Fruit fly (Drosophila melanogaster) whole organism, embryonic: ENCODE measurements around the gene Hecw.

Experiments used
- Bgb ChIP-seq: fragments of 200-800 bp; sonication (Bioruptor generic); IDR thresholded peaks from 2 replicates; pipeline ENCODE4 v1.3.6; 2022; ENCODE audit warnings: missing biosample characterization, missing genetic modification characterization; ENCODE audit not compliant: partially characterized antibody
- BtbVII ChIP-seq: fragments of 200-800 bp; sonication (Bioruptor generic); optimal IDR thresholded peaks from 3 replicates; lab custom pipeline; 2017; ENCODE audit warnings: missing biosample characterization, mild to moderate bottlenecking, missing genetic modification characterization
- CG10147 ChIP-seq: fragments of 200-800 bp; sonication (Bioruptor generic); optimal IDR thresholded peaks from 2 replicates; lab custom pipeline; 2019; ENCODE audit warnings: missing biosample characterization, mild to moderate bottlenecking, missing genetic modification characterization, moderate library complexity
- CG1024 ChIP-seq: fragments of 200-800 bp; sonication (Bioruptor generic); IDR thresholded peaks from 2 replicates; pipeline ENCODE4 v1.3.6; 2022; ENCODE audit warnings: missing biosample characterization, missing genetic modification characterization
- CG10274 ChIP-seq: fragments of 200-800 bp; sonication (Bioruptor generic); optimal IDR thresholded peaks from 3 replicates; lab custom pipeline; 2017; ENCODE audit warnings: missing biosample characterization, mild to moderate bottlenecking, missing genetic modification characterization
- CG10431 ChIP-seq: fragments of 200-800 bp; sonication (Bioruptor generic); optimal IDR thresholded peaks from 3 replicates; lab custom pipeline; 2018; ENCODE audit warnings: missing biosample characterization, mild to moderate bottlenecking, missing genetic modification characterization
- CG10543 ChIP-seq: fragments of 200-800 bp; sonication (Bioruptor generic); optimal IDR thresholded peaks from 3 replicates; lab custom pipeline; 2017; ENCODE audit warnings: missing biosample characterization, mild to moderate bottlenecking, missing genetic modification characterization, moderate library complexity
- CG10979 ChIP-seq: fragments of 200-800 bp; sonication (Bioruptor generic); optimal IDR thresholded peaks from 2 replicates; lab custom pipeline; 2018; ENCODE audit warnings: missing biosample characterization, mild to moderate bottlenecking, missing genetic modification characterization, moderate library complexity
- CG13775 ChIP-seq: fragments of 200-800 bp; sonication (Bioruptor generic); optimal IDR thresholded peaks from 3 replicates; lab custom pipeline; 2017; ENCODE audit warnings: missing biosample characterization, mild to moderate bottlenecking, missing genetic modification characterization
- CG14860 ChIP-seq: fragments of 200-800 bp; sonication (Bioruptor generic); IDR thresholded peaks from 3 replicates; pipeline ENCODE4 v1.3.6; 2022; ENCODE audit warnings: missing biosample characterization, missing genetic modification characterization; ENCODE audit not compliant: partially characterized antibody
- CG1602 ChIP-seq: fragments of 200-800 bp; sonication (Bioruptor generic); optimal IDR thresholded peaks from 3 replicates; lab custom pipeline; 2016; ENCODE audit warnings: missing biosample characterization, missing genetic modification characterization
- CG1603 ChIP-seq: fragments of 200-800 bp; sonication (Bioruptor generic); optimal IDR thresholded peaks from 2 replicates; lab custom pipeline; 2019; ENCODE audit warnings: missing biosample characterization, mild to moderate bottlenecking, missing genetic modification characterization, moderate library complexity
- CG18619 ChIP-seq: fragments of 200-800 bp; sonication (Bioruptor generic); optimal IDR thresholded peaks from 3 replicates; lab custom pipeline; 2017; ENCODE audit warnings: missing biosample characterization, mild to moderate bottlenecking, missing genetic modification characterization
- CG2199 ChIP-seq: fragments of 200-800 bp; sonication (Bioruptor generic); IDR thresholded peaks from 3 replicates; pipeline ENCODE4 v1.3.6; 2022; ENCODE audit warnings: missing biosample characterization, missing genetic modification characterization
- CG31388 ChIP-seq: fragments of 200-800 bp; sonication (Bioruptor generic); optimal IDR thresholded peaks from 2 replicates; lab custom pipeline; 2016; ENCODE audit warnings: missing biosample characterization, missing genetic modification characterization
- CG33213 ChIP-seq: fragments of 200-800 bp; sonication (Bioruptor generic); optimal IDR thresholded peaks from 3 replicates; lab custom pipeline; 2016; ENCODE audit warnings: missing biosample characterization, missing genetic modification characterization
- CG34224 ChIP-seq: fragments of 200-800 bp; sonication (Bioruptor generic); IDR thresholded peaks from 3 replicates; pipeline ENCODE4 v1.3.6; 2022; ENCODE audit warnings: missing biosample characterization, missing genetic modification characterization; ENCODE audit not compliant: partially characterized antibody
- CG3838 ChIP-seq: fragments of 200-800 bp; sonication (Bioruptor generic); optimal IDR thresholded peaks from 3 replicates; lab custom pipeline; 2016; ENCODE audit warnings: missing biosample characterization, missing genetic modification characterization
- CG5245 ChIP-seq: fragments of 200-800 bp; sonication (Bioruptor generic); optimal IDR thresholded peaks from 3 replicates; lab custom pipeline; 2016; ENCODE audit warnings: missing biosample characterization, missing genetic modification characterization
- CG7928 ChIP-seq: fragments of 200-800 bp; sonication (Bioruptor generic); optimal IDR thresholded peaks from 2 replicates; lab custom pipeline; 2017; ENCODE audit warnings: missing biosample characterization, mild to moderate bottlenecking, missing genetic modification characterization
- CG8359 ChIP-seq: fragments of 200-800 bp; sonication (Bioruptor generic); optimal IDR thresholded peaks from 2 replicates; lab custom pipeline; 2017; ENCODE audit warnings: missing biosample characterization, mild to moderate bottlenecking, missing genetic modification characterization, borderline replicate concordance
- Dip3 ChIP-seq: fragments of 200-800 bp; sonication (Bioruptor generic); optimal IDR thresholded peaks from 3 replicates; lab custom pipeline; 2016; ENCODE audit warnings: missing biosample characterization, missing genetic modification characterization
- Gug ChIP-seq: fragments of 200-800 bp; sonication (Bioruptor generic); IDR thresholded peaks from 4 replicates; pipeline ENCODE4 v1.3.6; 2022; ENCODE audit warnings: missing biosample characterization, missing genetic modification characterization
- Hand ChIP-seq: fragments of 200-800 bp; sonication (Bioruptor generic); optimal IDR thresholded peaks from 2 replicates; lab custom pipeline; 2017; ENCODE audit warnings: mild to moderate bottlenecking, missing biosample characterization, missing genetic modification reagents, missing genetic modification characterization
- Hr3 ChIP-seq: fragments of 200-800 bp; sonication (Bioruptor generic); optimal IDR thresholded peaks from 3 replicates; lab custom pipeline; 2016; ENCODE audit warnings: missing biosample characterization, missing genetic modification characterization
- Med ChIP-seq: fragments of 200-800 bp; sonication (Bioruptor generic); peaks from one replicate; lab custom pipeline; 2016; ENCODE audit warnings: missing biosample characterization, missing genetic modification characterization, mild to moderate bottlenecking, inconsistent platforms, moderate library complexity
- NK7.1 ChIP-seq: fragments of 200-800 bp; sonication (Bioruptor generic); optimal IDR thresholded peaks from 3 replicates; lab custom pipeline; 2016; ENCODE audit warnings: missing biosample characterization, missing genetic modification characterization
- Nf-YA ChIP-seq: fragments of 200-800 bp; sonication (Bioruptor generic); IDR thresholded peaks from 2 replicates; pipeline ENCODE4 v1.3.6; 2022; ENCODE audit warnings: missing biosample characterization, missing genetic modification characterization
- Sox102F ChIP-seq: fragments of 200-800 bp; sonication (Bioruptor generic); optimal IDR thresholded peaks from 2 replicates; lab custom pipeline; 2018; ENCODE audit warnings: missing biosample characterization, mild to moderate bottlenecking, missing genetic modification characterization, moderate library complexity
- Tbp ChIP-seq: fragments of >200 bp; optimal IDR thresholded peaks from 2 replicates; lab custom pipeline; 2018; ENCODE audit warnings: missing biosample characterization, missing genetic modification characterization
- ara ChIP-seq: fragments of 200-800 bp; sonication (Bioruptor generic); IDR thresholded peaks from 2 replicates; pipeline ENCODE4 v1.3.6; 2022; ENCODE audit warnings: missing biosample characterization, missing genetic modification characterization
- btn ChIP-seq: fragments of 200-800 bp; sonication (Bioruptor generic); optimal IDR thresholded peaks from 2 replicates; lab custom pipeline; 2016; ENCODE audit warnings: missing biosample characterization, missing genetic modification characterization
- chm ChIP-seq: fragments of 200-800 bp; sonication (Bioruptor generic); IDR thresholded peaks from 2 replicates; pipeline ENCODE4 v1.3.6; 2022; ENCODE audit warnings: missing biosample characterization, missing genetic modification characterization
- fu2 ChIP-seq: fragments of 200-800 bp; sonication (Bioruptor generic); optimal IDR thresholded peaks from 2 replicates; lab custom pipeline; 2016; ENCODE audit warnings: missing biosample characterization, missing genetic modification characterization
- gce ChIP-seq: fragments of 200-800 bp; sonication (Bioruptor generic); IDR thresholded peaks from 3 replicates; pipeline ENCODE4 v1.3.6; 2022; ENCODE audit warnings: missing biosample characterization, missing genetic modification characterization
- gfzf ChIP-seq: fragments of 200-800 bp; sonication (Bioruptor generic); optimal IDR thresholded peaks from 2 replicates; lab custom pipeline; 2016; ENCODE audit warnings: missing biosample characterization, mild to moderate bottlenecking, missing genetic modification characterization, moderate library complexity
- lab ChIP-seq: fragments of 200-800 bp; sonication (Bioruptor generic); optimal IDR thresholded peaks from 3 replicates; lab custom pipeline; 2017; ENCODE audit warnings: missing biosample characterization, missing genetic modification characterization, mild to moderate bottlenecking, moderate library complexity, missing genetic modification reagents
- lilli ChIP-seq: fragments of 200-800 bp; sonication (Bioruptor generic); optimal IDR thresholded peaks from 3 replicates; lab custom pipeline; 2016; ENCODE audit warnings: missing biosample characterization, missing genetic modification characterization
- maf-S ChIP-seq: fragments of 200-800 bp; sonication (Bioruptor generic); optimal IDR thresholded peaks from 2 replicates; lab custom pipeline; 2016; ENCODE audit warnings: missing biosample characterization, missing genetic modification characterization
- onecut ChIP-seq: fragments of 200-800 bp; sonication (Bioruptor generic); IDR thresholded peaks from 2 replicates; pipeline ENCODE4 v1.3.6; 2022; ENCODE audit warnings: missing biosample characterization, missing genetic modification characterization
- otp ChIP-seq: fragments of 200-800 bp; sonication (Bioruptor generic); IDR thresholded peaks from 3 replicates; pipeline ENCODE4, ENCODE4 v1.3.6; 2022; ENCODE audit warnings: missing biosample characterization, missing genetic modification characterization
- sc ChIP-seq, 3 experiments: fragments of >200 bp in 2 of 3; fragments of 200-800 bp in 1 of 3; sonication (Bioruptor generic) in 1 of 3; optimal IDR thresholded peaks; 2 replicates in 2 of 3; 3 replicates in 1 of 3; lab custom pipeline; 2017; ENCODE audit warnings: mild to moderate bottlenecking in 1 of 3, missing biosample characterization in 1 of 3, missing genetic modification characterization in 1 of 3, missing genetic modification reagents in 1 of 3
- slou ChIP-seq: fragments of 200-800 bp; sonication (Bioruptor generic); optimal IDR thresholded peaks from 3 replicates; lab custom pipeline; 2016; ENCODE audit warnings: missing biosample characterization, missing genetic modification characterization
- sqz ChIP-seq: fragments of 200-800 bp; sonication (Bioruptor generic); optimal IDR thresholded peaks from 3 replicates; lab custom pipeline; 2018; ENCODE audit warnings: missing biosample characterization, mild to moderate bottlenecking, missing genetic modification characterization
- twi ChIP-seq: fragments of 200-800 bp; optimal IDR thresholded peaks from 2 replicates; lab custom pipeline; 2019; ENCODE audit warnings: missing biosample characterization, mild to moderate bottlenecking, missing genetic modification characterization, moderate library complexity
- vnd ChIP-seq: fragments of 200-800 bp; sonication (Bioruptor generic); IDR thresholded peaks from 3 replicates; pipeline ENCODE4 v1.3.6; 2022; ENCODE audit warnings: missing biosample characterization, missing genetic modification characterization; ENCODE audit not compliant: partially characterized antibody
- vvl ChIP-seq: fragments of 200-800 bp; sonication (Bioruptor generic); IDR thresholded peaks from 2 replicates; pipeline ENCODE4 v1.3.6; 2022; ENCODE audit warnings: missing biosample characterization, missing genetic modification characterization
- wdn ChIP-seq: fragments of 200-800 bp; sonication (Bioruptor generic); IDR thresholded peaks from 2 replicates; pipeline ENCODE4 v1.3.6; 2022; ENCODE audit warnings: missing biosample characterization, missing genetic modification characterization
- zfh1 ChIP-seq: fragments of 200-800 bp; sonication (Bioruptor generic); IDR thresholded peaks from 3 replicates; pipeline ENCODE4 v1.3.6; 2022; ENCODE audit warnings: missing biosample characterization, missing genetic modification characterization

Gene Hecw

DNA sequence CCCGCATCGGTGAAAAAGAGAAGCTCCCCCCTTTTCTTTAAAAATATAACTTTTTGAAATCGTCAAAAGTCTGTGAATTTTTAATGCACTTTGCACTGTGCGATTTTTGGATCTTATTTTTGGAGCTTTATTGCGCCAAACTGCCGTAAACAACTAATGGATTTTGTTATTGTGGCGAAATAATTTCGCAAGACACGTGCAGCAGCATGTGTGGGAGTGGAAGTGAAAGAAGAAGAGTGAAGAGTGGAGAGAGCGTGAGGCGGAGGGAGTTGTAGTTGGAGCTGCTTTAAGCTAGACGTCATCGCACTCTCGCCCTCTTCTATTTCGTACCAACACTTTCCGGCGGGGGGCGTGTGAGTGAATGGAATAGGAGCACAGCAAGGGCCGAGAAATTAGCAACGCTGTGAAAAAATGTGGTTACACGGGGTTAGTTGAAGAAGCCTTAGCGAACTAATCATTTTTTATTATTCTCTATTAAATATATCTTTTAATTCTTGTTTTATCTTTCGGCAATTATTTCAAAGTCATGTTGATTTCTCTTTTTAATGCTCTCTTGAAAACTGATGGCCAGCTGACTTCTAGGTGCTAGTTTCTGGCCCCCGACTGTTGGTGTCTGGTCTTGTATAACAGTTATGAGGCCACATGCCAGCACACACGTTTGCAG is 25.2 kb upstream of the Hecw start (continued):
- TF ChIP-seq sqz (GFP tag; lab: Kevin White, UChicago) (peak; percentile 90), chm (GFP tag; lab: Robert Waterston, UW) (peak; percentile 93), ara (GFP tag; lab: Robert Waterston, UW) (peak; percentile 89), gfzf (no peak), otp (GFP tag; lab: Robert Waterston, UW) (peak; percentile 87), Nf-YA (peak; percentile 81), Hand (GFP tag; lab: Kevin White, UChicago) (peak; percentile 96), Tbp (no peak), vnd (GFP tag; lab: Robert Waterston, UW) (no peak), CG3838 (GFP tag; lab: Kevin White, UChicago) (peak; percentile 45), CG10147 (peak; percentile 94), CG10979 (tag; lab: Kevin White, UChicago) (peak; percentile 93), CG34224 (GFP tag; lab: Robert Waterston, UW) (no peak), Dip3 (GFP tag; lab: Kevin White, UChicago) (peak; percentile 70), twi (peak; percentile 89), CG33213 (peak; percentile 9), CG14860 (GFP tag; lab: Robert Waterston, UW) (no peak), lab (GFP tag; lab: Kevin White, UChicago) (peak; percentile 98), Bgb (GFP tag; lab: Robert Waterston, UW) (no peak), CG1603 (tag; lab: Kevin White, UChicago) (peak; percentile 83), CG5245 (GFP tag; lab: Kevin White, UChicago) (peak; percentile 72), NK7.1 (GFP tag; lab: Kevin White, UChicago) (no peak), Med (GFP tag; lab: Kevin White, UChicago) (peak; percentile 95), CG2199 (GFP tag; lab: Robert Waterston, UW) (peak; percentile 46; the same call in 1 of the 3 replicates), CG18619 (GFP tag; lab: Kevin White, UChicago) (peak; percentile 95), lilli (GFP tag; lab: Kevin White, UChicago) (peak; percentile 90), CG8359 (peak; percentile 74), BtbVII (peak; percentile 95), maf-S (GFP tag; lab: Kevin White, UChicago) (peak; percentile 54), CG7928 (peak; percentile 73), zfh1 (peak; percentile 93), onecut (GFP tag; lab: Robert Waterston, UW) (peak; percentile 90), slou (GFP tag; lab: Kevin White, UChicago) (peak; percentile 65), CG31388 (GFP tag; lab: Kevin White, UChicago) (peak; percentile 43), CG13775 (GFP tag; lab: Kevin White, UChicago) (peak; percentile 92), CG10543 (GFP tag; lab: Kevin White, UChicago) (peak; percentile 96), gce (peak; percentile 93), Sox102F (GFP tag; lab: Kevin White, UChicago) (peak; percentile 93), btn (GFP tag; lab: Kevin White, UChicago) (no peak), vvl (peak; percentile 96), Gug (GFP tag; lab: Robert Waterston, UW) (peak; percentile 89), sc (optimal IDR thresholded peaks at IDR 0.05; lab: Kevin White, UChicago) (no peak), sc (GFP tag; optimal IDR thresholded peaks at IDR 0.05; lab: Kevin White, UChicago) (peak; percentile 90), CG1602 (GFP tag; lab: Kevin White, UChicago) (peak; percentile 86), CG1024 (GFP tag; lab: Robert Waterston, UW) (peak; percentile 71), Hr3 (GFP tag; lab: Kevin White, UChicago) (peak; percentile 91), CG10274 (GFP tag; lab: Kevin White, UChicago) (peak; percentile 87), CG10431 (peak; percentile 88), wdn (peak; percentile 88), fu2 (GFP tag; lab: Kevin White, UChicago) (peak; percentile 7)
